Worm (Caenorhabditis elegans): ENCODE measurements around the gene ints-9.

The ints-9 gene

DNA sequence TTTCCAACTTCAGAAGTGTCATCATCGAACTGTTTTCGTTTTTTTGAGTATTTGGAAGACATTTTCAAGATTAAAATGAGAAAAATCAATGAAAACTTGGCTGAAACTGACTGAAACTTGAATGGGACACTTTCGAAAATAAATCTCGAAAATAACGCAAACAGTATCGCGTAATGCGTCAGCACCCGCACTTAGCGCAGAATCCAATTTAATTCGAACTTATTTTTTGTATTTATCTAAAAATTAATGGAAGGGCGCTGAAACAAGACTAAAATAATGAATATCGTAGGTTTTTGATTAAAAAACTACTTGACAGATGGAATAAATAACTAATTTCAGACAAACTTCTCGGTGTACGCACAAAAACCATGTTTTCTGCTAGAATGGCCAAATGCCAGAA, at the start of gene ints-9, which contains the start of gene snu-66:
Gene ints-9, plus strand, starts transcription at position 240 of the 400 bp plus-strand sequence.
Gene snu-66, minus strand, starts transcription at position 108 of the 400 bp plus-strand sequence.
- TF ChIP-seq flt-1 (GFP tag; IDR thresholded peaks at IDR 0.05), result no peak
- no peak for TF ChIP-seq T22C8.4 (GFP tag; IDR thresholded peaks at IDR 0.05)
- TF ChIP-seq ref-1 (GFP tag; conservative IDR thresholded peaks at IDR 0.05), result no peak

DNA sequence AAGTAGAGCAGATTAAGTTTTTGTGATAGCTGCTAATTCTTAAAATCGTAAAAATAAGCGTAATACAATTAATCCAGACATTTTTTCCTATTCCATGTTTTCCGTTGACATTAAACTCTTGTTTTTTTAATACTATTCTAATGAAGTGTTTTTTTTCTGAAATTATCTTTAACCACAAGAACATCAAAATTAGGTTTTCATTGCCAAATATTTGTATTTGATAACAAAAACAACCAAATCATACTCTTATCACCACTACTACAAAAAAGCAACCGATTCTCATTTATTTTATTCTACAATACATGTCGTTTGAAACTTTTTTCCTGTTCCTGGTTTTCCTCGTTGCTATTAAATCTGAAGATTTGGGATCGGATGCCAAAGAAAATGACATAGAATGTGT, 48.4 kb upstream of the ints-9 start, which contains the start of gene C54F6.17:
Gene C54F6.17, plus strand, starts transcription at position 301 of the 400 bp plus-strand sequence.
- no peak for TF ChIP-seq klf-2 (GFP tag; conservative IDR thresholded peaks at IDR 0.05)
- no peak for TF ChIP-seq ref-1 (GFP tag; conservative IDR thresholded peaks at IDR 0.05)
- no peak for TF ChIP-seq cog-1 (tag; optimal IDR thresholded peaks at IDR 0.05)

ce11 chrV:7528816-7529215, 46.8 kb upstream of the ints-9 start, which contains the start of gene C54F6.5:
TSS of gene C54F6.5 (plus strand) at chrV:7529116.
- TF ChIP-seq T22C8.4 (GFP tag; IDR thresholded peaks at IDR 0.05) (no peak), ref-1 (GFP tag; conservative IDR thresholded peaks at IDR 0.05) (no peak), tab-1 (GFP tag; IDR thresholded peaks at IDR 0.05) (no peak), cog-1 (tag; optimal IDR thresholded peaks at IDR 0.05) (no peak)

DNA sequence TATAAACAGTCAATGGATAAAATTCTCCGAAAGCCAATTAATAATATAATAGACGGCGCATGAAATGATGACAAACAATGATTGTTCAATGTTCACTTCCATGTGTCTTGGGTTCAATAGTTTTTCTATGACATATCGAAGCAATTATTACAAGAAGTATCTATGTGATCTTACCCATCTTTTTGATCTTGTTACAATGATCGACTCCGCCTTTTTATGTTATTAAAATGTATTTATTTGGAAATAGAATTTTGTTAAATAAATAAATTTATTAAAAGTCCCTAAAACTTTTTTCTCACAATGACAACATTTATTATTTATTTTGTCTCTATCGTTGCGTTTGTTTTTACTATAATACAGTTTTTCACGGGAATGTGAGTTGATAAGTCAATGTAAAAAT, 45.8 kb upstream of the ints-9 start, which contains the start of gene swt-2:
Gene swt-2, plus strand, starts transcription at position 301 of the 400 bp plus-strand sequence.
- TF ChIP-seq cog-1 (tag; optimal IDR thresholded peaks at IDR 0.05) (no peak), flt-1 (GFP tag; IDR thresholded peaks at IDR 0.05) (no peak), med-1 (GFP tag; optimal IDR thresholded peaks at IDR 0.05; ENCODE audit: insufficient read depth) (no peak), tab-1 (GFP tag; IDR thresholded peaks at IDR 0.05) (no peak), ztf-23 (GFP tag; IDR thresholded peaks at IDR 0.05) (no peak), ref-1 (GFP tag; conservative IDR thresholded peaks at IDR 0.05) (no peak), klf-2 (GFP tag; conservative IDR thresholded peaks at IDR 0.05) (no peak), T22C8.4 (GFP tag; IDR thresholded peaks at IDR 0.05) (no peak), ztf-29 (GFP tag; IDR thresholded peaks at IDR 0.05) (no peak)

DNA sequence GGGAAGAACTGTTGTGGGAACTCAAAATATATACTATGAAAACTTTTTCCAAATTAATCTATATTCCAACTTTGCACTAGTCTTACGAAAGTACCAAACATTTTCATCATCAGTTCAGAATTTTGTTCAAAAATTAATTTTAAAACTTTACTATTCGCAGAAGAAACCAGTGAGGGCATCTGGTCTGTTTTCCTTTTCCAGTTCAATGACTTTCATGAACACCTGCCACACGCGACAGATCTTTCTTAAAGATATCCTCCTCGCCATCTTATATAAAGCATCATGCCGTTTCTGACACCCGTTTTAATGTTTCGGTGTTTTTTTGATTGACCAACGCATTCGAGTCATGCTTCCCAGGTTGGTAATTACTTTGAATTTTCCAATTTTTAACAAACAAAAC, 42.7 kb upstream of the ints-9 start, which contains the start of gene C54F6.3:
Gene C54F6.3, plus strand, starts transcription at position 301 of the 400 bp plus-strand sequence.
- TF ChIP-seq T22C8.4 (GFP tag; IDR thresholded peaks at IDR 0.05), result no peak
- TF ChIP-seq ztf-23 (GFP tag; IDR thresholded peaks at IDR 0.05), result no peak
- no peak for TF ChIP-seq med-1 (GFP tag; optimal IDR thresholded peaks at IDR 0.05; ENCODE audit: insufficient read depth)
- no peak for TF ChIP-seq cog-1 (tag; optimal IDR thresholded peaks at IDR 0.05)
- TF ChIP-seq flt-1 (GFP tag; IDR thresholded peaks at IDR 0.05), result no peak

ce11 chrV:7538018-7538417, 37.6 kb upstream of the ints-9 start, which contains the start of gene C54F6.12:
TSS of gene C54F6.12 (minus strand) at chrV:7538118.
- no peak for TF ChIP-seq ztf-29 (GFP tag; IDR thresholded peaks at IDR 0.05)

- TF ChIP-seq med-1 (GFP tag; optimal IDR thresholded peaks at IDR 0.05; ENCODE audit: insufficient read depth), result no peak
- no peak for TF ChIP-seq ref-1 (GFP tag; conservative IDR thresholded peaks at IDR 0.05)
- TF ChIP-seq cog-1 (tag; optimal IDR thresholded peaks at IDR 0.05), result no peak
- no peak for TF ChIP-seq klf-2 (GFP tag; conservative IDR thresholded peaks at IDR 0.05)
- TF ChIP-seq ztf-29 (GFP tag; IDR thresholded peaks at IDR 0.05), result no peak
- no peak for TF ChIP-seq flt-1 (GFP tag; IDR thresholded peaks at IDR 0.05)
- TF ChIP-seq ztf-23 (GFP tag; IDR thresholded peaks at IDR 0.05), result no peak
- TF ChIP-seq T22C8.4 (GFP tag; IDR thresholded peaks at IDR 0.05), result no peak
- no peak for TF ChIP-seq tab-1 (GFP tag; IDR thresholded peaks at IDR 0.05)
Measured at ce11 chrV:7539015-7539414, 36.6 kb upstream of the ints-9 start, which contains the start of gene srh-268. TSS of gene srh-268 (plus strand) at chrV:7539315.

- TF ChIP-seq flt-1 (GFP tag; IDR thresholded peaks at IDR 0.05) (no peak), ztf-23 (GFP tag; IDR thresholded peaks at IDR 0.05) (no peak), ref-1 (GFP tag; conservative IDR thresholded peaks at IDR 0.05) (no peak), T22C8.4 (GFP tag; IDR thresholded peaks at IDR 0.05) (no peak), tab-1 (GFP tag; IDR thresholded peaks at IDR 0.05) (no peak), cog-1 (tag; optimal IDR thresholded peaks at IDR 0.05) (no peak), med-1 (GFP tag; optimal IDR thresholded peaks at IDR 0.05; ENCODE audit: insufficient read depth) (no peak), klf-2 (GFP tag; conservative IDR thresholded peaks at IDR 0.05) (no peak), ztf-29 (GFP tag; IDR thresholded peaks at IDR 0.05) (no peak)
Measured at ce11 chrV:7543728-7544127, 31.9 kb upstream of the ints-9 start.

- TF ChIP-seq ztf-29 (GFP tag; IDR thresholded peaks at IDR 0.05) (no peak), klf-2 (GFP tag; conservative IDR thresholded peaks at IDR 0.05) (no peak), ztf-23 (GFP tag; IDR thresholded peaks at IDR 0.05) (no peak), ref-1 (GFP tag; conservative IDR thresholded peaks at IDR 0.05) (no peak)
Measured at ce11 chrV:7545187-7545586, 30.4 kb upstream of the ints-9 start, which contains the start of the genes C54F6.19 and nhx-3. TSS of gene C54F6.19 (plus strand) at chrV:7545487. TSS of gene nhx-3 (minus strand) at chrV:7545523.

ce11 chrV:7547479-7547878, 28.1 kb upstream of the ints-9 start, which contains the start of gene ftn-1:
TSS of gene ftn-1 (minus strand) at chrV:7547579.
- TF ChIP-seq cog-1 (tag; optimal IDR thresholded peaks at IDR 0.05) (no peak), ztf-29 (GFP tag; IDR thresholded peaks at IDR 0.05) (no peak), klf-2 (GFP tag; conservative IDR thresholded peaks at IDR 0.05) (no peak), med-1 (GFP tag; optimal IDR thresholded peaks at IDR 0.05; ENCODE audit: insufficient read depth) (no peak), ref-1 (GFP tag; conservative IDR thresholded peaks at IDR 0.05) (no peak), flt-1 (GFP tag; IDR thresholded peaks at IDR 0.05) (no peak), T22C8.4 (GFP tag; IDR thresholded peaks at IDR 0.05) (no peak), ztf-23 (GFP tag; IDR thresholded peaks at IDR 0.05) (no peak), tab-1 (GFP tag; IDR thresholded peaks at IDR 0.05) (no peak)

ce11 chrV:7548017-7548416, 27.6 kb upstream of the ints-9 start:
- TF ChIP-seq T22C8.4 (GFP tag; IDR thresholded peaks at IDR 0.05), result no peak
- no peak for TF ChIP-seq med-1 (GFP tag; optimal IDR thresholded peaks at IDR 0.05; ENCODE audit: insufficient read depth)
- TF ChIP-seq ref-1 (GFP tag; conservative IDR thresholded peaks at IDR 0.05), result no peak
- no peak for TF ChIP-seq cog-1 (tag; optimal IDR thresholded peaks at IDR 0.05)
- TF ChIP-seq ztf-23 (GFP tag; IDR thresholded peaks at IDR 0.05), result no peak
- TF ChIP-seq tab-1 (GFP tag; IDR thresholded peaks at IDR 0.05), result no peak
